Worm (Caenorhabditis elegans) whole organism, L4 larva: ENCODE results near the gene F28C6.8.

Experiments used
- F44E2.7 ChIP-seq: fragments of 200-800 bp; sonication (Bioruptor generic); IDR thresholded peaks from 2 replicates; pipeline ENCODE4 v2.1.2; 2022; ENCODE audit warnings: missing genetic modification characterization, missing compliant biosample characterization
- R02D3.7 ChIP-seq: fragments of 150-350 bp; sonication (generic microtip); optimal IDR thresholded peaks from 3 replicates; lab custom pipeline; 2014; ENCODE audit warnings: missing biosample characterization, missing genetic modification characterization
- T20F7.1 ChIP-seq: fragments of 200-800 bp; sonication (Bioruptor generic); optimal IDR thresholded peaks from 2 replicates; lab custom pipeline; 2018; ENCODE audit warnings: mild to moderate bottlenecking, missing genetic modification characterization, missing compliant biosample characterization
- Y48G9A.11 ChIP-seq: fragments of 200-800 bp; sonication (Bioruptor generic); IDR thresholded peaks from 2 replicates; pipeline ENCODE4 v1.3.6; 2022; ENCODE audit warnings: missing genetic modification reagents, missing genetic modification characterization, missing compliant biosample characterization
- ZK546.5 ChIP-seq, 2 experiments: sonication (generic microtip); optimal IDR thresholded peaks; 2 replicates each; lab custom pipeline; 2017; ENCODE audit warnings: missing biosample characterization in 2 of 2, missing genetic modification characterization in 2 of 2
- aha-1 ChIP-seq: fragments of 150-350 bp; peaks from one replicate; lab custom pipeline; 2014; ENCODE audit warnings: missing biosample characterization, missing genetic modification characterization
- ceh-28 ChIP-seq: fragments of 150-350 bp; optimal IDR thresholded peaks from 2 replicates; lab custom pipeline; 2014; ENCODE audit warnings: missing biosample characterization, missing genetic modification reagents, missing genetic modification characterization
- daf-19 ChIP-seq: fragments of 200-800 bp; sonication (Bioruptor generic); conservative IDR thresholded peaks from 2 replicates; pipeline ENCODE4 v1.3.6; 2022; ENCODE audit warnings: missing genetic modification characterization, missing compliant biosample characterization
- dmd-6 ChIP-seq: fragments of 200-800 bp; sonication (Bioruptor generic); IDR thresholded peaks from 2 replicates; pipeline ENCODE4 v1.3.6; 2022; ENCODE audit warnings: missing genetic modification reagents, missing genetic modification characterization, missing compliant biosample characterization
- dpl-1 ChIP-seq: fragments of 150-350 bp; optimal IDR thresholded peaks from 2 replicates; lab custom pipeline; 2014; ENCODE audit warnings: missing biosample characterization, missing genetic modification reagents, missing genetic modification characterization
- egl-27 ChIP-seq: sonication (generic microtip); optimal IDR thresholded peaks from 3 replicates; lab custom pipeline; 2017; ENCODE audit warnings: missing biosample characterization, missing genetic modification reagents, missing genetic modification characterization
- jun-1 ChIP-seq: fragments of 150-350 bp; optimal IDR thresholded peaks from 2 replicates; lab custom pipeline; 2014; ENCODE audit warnings: missing biosample characterization, missing genetic modification reagents, missing genetic modification characterization
- lin-38 ChIP-seq: fragments of 200-800 bp; sonication (Bioruptor generic); IDR thresholded peaks from 2 replicates; pipeline ENCODE4 v1.3.6; 2022; ENCODE audit warnings: missing genetic modification reagents, missing genetic modification characterization, missing compliant biosample characterization
- lsy-2 ChIP-seq, 2 experiments: fragments of 150-350 bp in 1 of 2; sonication (generic microtip) in 1 of 2; optimal IDR thresholded peaks; 2 replicates each; lab custom pipeline; 2014 to 2017; ENCODE audit warnings: missing biosample characterization in 2 of 2, missing genetic modification characterization in 2 of 2
- madf-5 ChIP-seq, 2 experiments: fragments of 200-800 bp; sonication (Bioruptor generic); IDR thresholded peaks; 2 replicates each; pipeline ENCODE4 v1.3.6; 2022; ENCODE audit warnings: missing compliant biosample characterization in 2 of 2, missing genetic modification characterization in 2 of 2
- mdt-29 ChIP-seq: fragments of 200-800 bp; sonication (Bioruptor generic); IDR thresholded peaks from 2 replicates; pipeline ENCODE4 v1.3.6; 2022; ENCODE audit warnings: missing genetic modification reagents, missing genetic modification characterization, missing compliant biosample characterization
- mep-1 ChIP-seq: fragments of 150-350 bp; sonication (generic microtip); optimal IDR thresholded peaks from 3 replicates; lab custom pipeline; 2014; ENCODE audit warnings: missing biosample characterization, missing genetic modification characterization
- mes-2 ChIP-seq: sonication (generic microtip); optimal IDR thresholded peaks from 2 replicates; lab custom pipeline; 2016; ENCODE audit warnings: missing genotype, mild to moderate bottlenecking, missing genetic modification characterization, missing compliant biosample characterization; ENCODE audit not compliant: poor library complexity, severe bottlenecking
- mxl-2 ChIP-seq: fragments of 200-800 bp; sonication (Bioruptor generic); conservative IDR thresholded peaks from 2 replicates; pipeline ENCODE4 v1.3.6; 2022; ENCODE audit warnings: missing genetic modification reagents, missing genetic modification characterization, missing compliant biosample characterization
- nhr-28 ChIP-seq: fragments of 150-350 bp; optimal IDR thresholded peaks from 2 replicates; lab custom pipeline; 2014; ENCODE audit warnings: missing biosample characterization, missing genetic modification characterization
- nhr-41 ChIP-seq: fragments of 200-800 bp; sonication (Bioruptor generic); IDR thresholded peaks from 2 replicates; pipeline ENCODE4 v1.3.6; 2022; ENCODE audit warnings: missing genetic modification reagents, missing genetic modification characterization, missing compliant biosample characterization
- nhr-42 ChIP-seq: fragments of 200-800 bp; sonication (Bioruptor generic); IDR thresholded peaks from 2 replicates; pipeline ENCODE4 v1.3.6; 2022; ENCODE audit warnings: missing genetic modification characterization, missing compliant biosample characterization
- pha-4 ChIP-seq, 2 experiments: fragments of 150-350 bp in 1 of 2; fragments of 200-800 bp in 1 of 2; sonication (Bioruptor generic) in 1 of 2; IDR thresholded peaks in 1 of 2; optimal IDR thresholded peaks in 1 of 2; 2 replicates each; pipeline versions ENCODE4 v1.3.6 to Lab custom; 2014 to 2022; ENCODE audit warnings: missing genetic modification characterization in 2 of 2, missing genetic modification reagents in 2 of 2, missing biosample characterization in 1 of 2, missing compliant biosample characterization in 1 of 2
- php-3 ChIP-seq: fragments of 200-800 bp; sonication (Bioruptor generic); IDR thresholded peaks from 2 replicates; pipeline ENCODE4 v1.3.6; 2022; ENCODE audit warnings: missing genetic modification reagents, missing genetic modification characterization, missing compliant biosample characterization
- rbr-2 ChIP-seq: sonication (generic microtip); optimal IDR thresholded peaks from 2 replicates; lab custom pipeline; 2016; ENCODE audit warnings: missing genotype, missing genetic modification characterization, missing compliant biosample characterization
- sdz-12 ChIP-seq: fragments of 200-800 bp; sonication (Bioruptor generic); optimal IDR thresholded peaks from 2 replicates; lab custom pipeline; 2018; ENCODE audit warnings: mild to moderate bottlenecking, missing genetic modification characterization, missing compliant biosample characterization
- skn-1 ChIP-seq: fragments of 150-350 bp; optimal IDR thresholded peaks from 2 replicates; lab custom pipeline; 2014; ENCODE audit warnings: missing biosample characterization, missing genetic modification characterization
- snpc-1.2 ChIP-seq: fragments of 200-800 bp; sonication (Bioruptor generic); IDR thresholded peaks from 2 replicates; pipeline ENCODE4 v1.3.6; 2022; ENCODE audit warnings: missing genetic modification reagents, missing genetic modification characterization, missing compliant biosample characterization
- spr-3 ChIP-seq: fragments of 200-800 bp; sonication (Bioruptor generic); optimal IDR thresholded peaks from 2 replicates; lab custom pipeline; 2018; ENCODE audit warnings: mild to moderate bottlenecking, missing genetic modification characterization, missing compliant biosample characterization
- unc-130 ChIP-seq: sonication (generic microtip); optimal IDR thresholded peaks from 2 replicates; lab custom pipeline; 2016; ENCODE audit warnings: missing genetic modification reagents, missing genetic modification characterization, missing compliant biosample characterization
- zag-1 ChIP-seq: fragments of 150-350 bp; optimal IDR thresholded peaks from 2 replicates; lab custom pipeline; 2014; ENCODE audit warnings: missing biosample characterization, missing genetic modification characterization
- zfp-2 ChIP-seq: sonication (generic microtip); optimal IDR thresholded peaks from 2 replicates; lab custom pipeline; 2016; ENCODE audit warnings: mild to moderate bottlenecking, missing genetic modification characterization, missing compliant biosample characterization
- zip-11 ChIP-seq: fragments of 200-800 bp; sonication (Bioruptor generic); IDR thresholded peaks from 2 replicates; pipeline ENCODE4 v1.3.6; 2022; ENCODE audit warnings: missing genetic modification characterization, missing compliant biosample characterization
- zip-2 ChIP-seq: fragments of 150-350 bp; optimal IDR thresholded peaks from 2 replicates; lab custom pipeline; 2014; ENCODE audit warnings: missing biosample characterization, missing genetic modification characterization
- ztf-11 ChIP-seq: fragments of 150-350 bp; optimal IDR thresholded peaks from 2 replicates; lab custom pipeline; 2014; ENCODE audit warnings: missing biosample characterization, missing genetic modification characterization

F28C6.8 gene

ce11 chrII:8570977-8571376 is 35.7 kb upstream of the F28C6.8 start, which contains the start of gene bcs-1 (continued):
- TF ChIP-seq egl-27 (tag; lab: Kevin White, UChicago), result no peak
- TF ChIP-seq, all 104 proteins: peak for 5

ce11 chrII:8573044-8573443 is 33.6 kb upstream of the F28C6.8 start, which contains the start of gene F54C9.7:
F54C9.7 (plus strand) TSS chrII:8573344.
- TF ChIP-seq lin-38 (GFP tag; lab: Robert Waterston, UW), result peak; percentile 44
- no peak for TF ChIP-seq sdz-12
- no peak for TF ChIP-seq rbr-2

ce11 chrII:8575184-8575583 is 31.5 kb upstream of the F28C6.8 start, which contains the start of gene puf-5:
puf-5 (plus strand) TSS chrII:8575541.
- TF ChIP-seq ZK546.5 (tag; optimal IDR thresholded peaks at IDR 0.05; lab: Kevin White, UChicago) (no peak), lin-38 (GFP tag; lab: Robert Waterston, UW) (0 out of 2 replicates have a peak, but pooled peaks have one; percentile 4), snpc-1.2 (GFP tag; lab: Robert Waterston, UW) (no peak), dmd-6 (GFP tag; lab: Robert Waterston, UW) (no peak), unc-130 (GFP tag; lab: Kevin White, UChicago) (peak; percentile 24)
- TF ChIP-seq, all 104 proteins: peak for 2

ce11 chrII:8577509-8578099 is 29.0 kb upstream of the F28C6.8 start, which contains the start of gene F54C9.9:
F54C9.9 (plus strand) TSS chrII:8578049.
- TF ChIP-seq daf-19, result no peak
- no peak for TF ChIP-seq spr-3 (GFP tag; lab: Kevin White, UChicago)
- TF ChIP-seq unc-130 (GFP tag; lab: Kevin White, UChicago), result peak; percentile 54
- no peak for TF ChIP-seq nhr-41
- TF ChIP-seq nhr-28 (tag; lab: Kevin White, UChicago), result peak; percentile 11
- peak; percentile 82 for TF ChIP-seq lin-38 (GFP tag; lab: Robert Waterston, UW)
- TF ChIP-seq R02D3.7 (tag; lab: Kevin White, UChicago), result no peak
- no peak for TF ChIP-seq aha-1
- TF ChIP-seq zip-11 (GFP tag; lab: Robert Waterston, UW), result no peak
- no peak for TF ChIP-seq zag-1 (tag; lab: Kevin White, UChicago)
- TF ChIP-seq ztf-11, result no peak
- no peak for TF ChIP-seq egl-27 (tag; lab: Kevin White, UChicago)
- no peak for TF ChIP-seq ceh-28 (tag; lab: Kevin White, UChicago)
- TF ChIP-seq jun-1 (tag; lab: Kevin White, UChicago), result no peak
- TF ChIP-seq Y48G9A.11, result no peak
- no peak for TF ChIP-seq mxl-2 (GFP tag; lab: Robert Waterston, UW)
- TF ChIP-seq nhr-42 (GFP tag; lab: Robert Waterston, UW), result no peak
- no peak for TF ChIP-seq php-3 (GFP tag; lab: Robert Waterston, UW)
- TF ChIP-seq mep-1, result peak; percentile 2
- TF ChIP-seq mes-2 (tag; lab: Kevin White, UChicago), result peak; percentile 44
- TF ChIP-seq F44E2.7 (GFP tag; lab: Robert Waterston, UW), result no peak
- no peak for TF ChIP-seq zip-2 (tag; lab: Kevin White, UChicago)
- no peak for TF ChIP-seq zfp-2 (tag; lab: Kevin White, UChicago)
- no peak for TF ChIP-seq T20F7.1 (GFP tag; lab: Kevin White, UChicago)
- TF ChIP-seq snpc-1.2 (GFP tag; lab: Robert Waterston, UW), result peak; percentile 64; the same call in 1 of the 2 replicates
- no peak for TF ChIP-seq madf-5 (GFP tag; IDR thresholded peaks at IDR 0.05; lab: Robert Waterston, UW)
- TF ChIP-seq dmd-6 (GFP tag; lab: Robert Waterston, UW), result no peak
- no peak for TF ChIP-seq skn-1 (tag; lab: Kevin White, UChicago)
- peak; percentile 4 for TF ChIP-seq dpl-1 (GFP tag; lab: Kevin White, UChicago)
- no peak for TF ChIP-seq mdt-29 (GFP tag; lab: Robert Waterston, UW)
- TF ChIP-seq pha-4 (GFP tag; IDR thresholded peaks at IDR 0.05; lab: Robert Waterston, UW), result peak; percentile 55; the same call in 1 of the 2 replicates
- TF ChIP-seq pha-4 (tag; optimal IDR thresholded peaks at IDR 0.05; lab: Kevin White, UChicago), result no peak
- TF ChIP-seq lsy-2 (tag; optimal IDR thresholded peaks at IDR 0.05; lab: Kevin White, UChicago), result peak in 1 of 2 experiments; percentile 61
- TF ChIP-seq, all 104 proteins: peak for 9
